Fruit fly (Drosophila melanogaster) whole organism, prepupa: ENCODE results near the gene ocn.

Experiments
- CG32006 ChIP-seq: fragments of 200-800 bp; sonication (Bioruptor generic); optimal IDR thresholded peaks from 3 replicates; lab custom pipeline; 2017; ENCODE audit warnings: missing biosample characterization, mild to moderate bottlenecking, missing genetic modification characterization
- CG3919 ChIP-seq: fragments of 200-800 bp; sonication (Bioruptor generic); optimal IDR thresholded peaks from 3 replicates; lab custom pipeline; 2016; ENCODE audit warnings: missing biosample characterization, missing genetic modification characterization
- CG6163 ChIP-seq: fragments of 200-800 bp; sonication (Bioruptor generic); IDR thresholded peaks from 3 replicates; pipeline ENCODE4 v1.3.6; 2022; ENCODE audit warnings: missing biosample characterization, missing genetic modification characterization
- CG6854 ChIP-seq: fragments of 200-800 bp; sonication (Bioruptor generic); optimal IDR thresholded peaks from 2 replicates; lab custom pipeline; 2017; ENCODE audit warnings: missing biosample characterization, mild to moderate bottlenecking, missing genetic modification characterization
- CG7368 ChIP-seq: fragments of 200-800 bp; sonication (Bioruptor generic); optimal IDR thresholded peaks from 3 replicates; lab custom pipeline; 2016; ENCODE audit warnings: missing biosample characterization, missing genetic modification characterization
- Gug ChIP-seq: fragments of 200-800 bp; sonication (Bioruptor generic); IDR thresholded peaks from 2 replicates; pipeline ENCODE4 v1.3.6; 2022; ENCODE audit warnings: missing biosample characterization, missing genetic modification characterization
- Met ChIP-seq: fragments of 200-800 bp; sonication (Bioruptor generic); optimal IDR thresholded peaks from 3 replicates; lab custom pipeline; 2016; ENCODE audit warnings: missing biosample characterization, missing genetic modification characterization
- Smox ChIP-seq: fragments of 200-800 bp; sonication (Bioruptor generic); optimal IDR thresholded peaks from 3 replicates; lab custom pipeline; 2016; ENCODE audit warnings: missing biosample characterization, missing genetic modification characterization
- fd59A ChIP-seq: fragments of 200-800 bp; sonication (Bioruptor generic); optimal IDR thresholded peaks from 2 replicates; lab custom pipeline; 2017; ENCODE audit warnings: missing biosample characterization, mild to moderate bottlenecking, missing genetic modification characterization, missing genetic modification reagents

DNA sequence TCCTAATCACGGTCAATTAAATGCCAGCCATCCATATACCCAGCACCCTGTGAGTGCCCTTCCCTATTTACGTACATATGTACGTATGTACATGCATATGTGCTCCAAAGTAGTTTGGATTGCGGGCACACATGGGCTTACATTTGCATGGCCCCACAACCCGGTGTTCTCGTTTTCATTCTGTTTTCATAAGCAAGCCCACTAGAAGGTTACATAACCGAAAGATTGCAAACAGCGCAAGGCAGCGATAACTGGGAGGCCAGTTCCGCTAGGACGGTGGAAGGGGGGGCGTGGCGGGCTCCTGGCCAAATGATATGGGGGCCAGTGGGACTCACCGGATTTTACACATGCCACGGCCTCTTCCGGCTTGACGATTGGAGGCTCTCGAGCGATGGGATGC lies 23.1 kb downstream of the ocn start:
- no peak for TF ChIP-seq fd59A (GFP tag; lab: Kevin White, UChicago)
- TF ChIP-seq CG6163 (GFP tag; lab: Robert Waterston, UW) = no peak
- no peak for TF ChIP-seq Met
- TF ChIP-seq CG3919 (GFP tag; lab: Kevin White, UChicago) = no peak
- no peak for TF ChIP-seq Smox (GFP tag; lab: Kevin White, UChicago)
- TF ChIP-seq CG6854 (GFP tag; lab: Kevin White, UChicago) = no peak
- TF ChIP-seq CG7368 (GFP tag; lab: Kevin White, UChicago) = no peak
- no peak for TF ChIP-seq Gug (GFP tag; lab: Robert Waterston, UW)
- TF ChIP-seq CG32006 (GFP tag; lab: Kevin White, UChicago) = no peak
